Worm (Caenorhabditis elegans) whole organism, L1 larva: ENCODE data around the gene twk-44.

ENCODE experiments used
- blmp-1 ChIP-seq: fragments of 150-350 bp; optimal IDR thresholded peaks from 2 replicates; lab custom pipeline; 2014; ENCODE audit warnings: missing biosample characterization, missing genetic modification characterization
- ceh-8 ChIP-seq: fragments of 200-800 bp; sonication (Bioruptor generic); optimal IDR thresholded peaks from 2 replicates; lab custom pipeline; 2018; ENCODE audit warnings: mild to moderate bottlenecking, missing genetic modification characterization, moderate library complexity, missing compliant biosample characterization
- nhr-237 ChIP-seq: fragments of 150-350 bp; optimal IDR thresholded peaks from 2 replicates; lab custom pipeline; 2014; ENCODE audit warnings: missing biosample characterization, missing genetic modification characterization
- ztf-11 ChIP-seq, 2 experiments: sonication (generic microtip); optimal IDR thresholded peaks; 2 replicates each; lab custom pipeline; 2016 to 2017; ENCODE audit warnings: missing genetic modification characterization in 2 of 2, missing biosample characterization in 1 of 2, missing compliant biosample characterization in 1 of 2
- ztf-4 ChIP-seq: fragments of 150-350 bp; optimal IDR thresholded peaks from 2 replicates; lab custom pipeline; 2014; ENCODE audit warnings: missing biosample characterization, missing genetic modification characterization

DNA sequence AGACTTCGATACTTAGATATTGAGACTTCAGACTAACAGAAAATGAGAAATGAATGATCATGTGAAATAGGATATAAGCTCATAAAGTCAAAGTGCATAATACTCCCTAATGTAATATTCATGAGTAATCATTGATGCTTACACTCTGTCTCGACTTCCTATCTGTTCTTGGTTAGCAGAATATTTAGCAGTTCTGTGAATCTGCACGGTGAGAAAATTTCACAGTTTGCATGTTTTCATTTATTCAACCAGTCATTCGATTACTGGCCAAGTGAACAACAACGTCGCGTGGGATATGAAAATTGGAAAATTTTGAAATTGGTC lies 19.5 kb downstream of the twk-44 start:
- TF ChIP-seq ztf-11 (tag; optimal IDR thresholded peaks at IDR 0.05; lab: Kevin White, UChicago) (no peak), nhr-237 (tag; lab: Kevin White, UChicago) (no peak), ztf-4 (tag; lab: Kevin White, UChicago) (no peak), ceh-8 (GFP tag; lab: Kevin White, UChicago) (no peak), blmp-1 (tag; lab: Kevin White, UChicago) (no peak)
